Worm (Caenorhabditis elegans) whole organism, L2 larva: ENCODE data around the gene F10E9.5.

Experiments
- C34F6.9 ChIP-seq: fragments of 150-350 bp; optimal IDR thresholded peaks from 2 replicates; lab custom pipeline; 2014; ENCODE audit warnings: missing biosample characterization, missing genetic modification characterization
- F13H6.1 ChIP-seq: sonication (generic microtip); optimal IDR thresholded peaks from 2 replicates; lab custom pipeline; 2016; ENCODE audit warnings: missing genetic modification characterization, missing compliant biosample characterization
- R02D3.7 ChIP-seq: fragments of 150-350 bp; optimal IDR thresholded peaks from 2 replicates; lab custom pipeline; 2014; ENCODE audit warnings: missing biosample characterization, missing genetic modification characterization
- Y55F3AM.14 ChIP-seq: fragments of 200-800 bp; sonication (Bioruptor generic); optimal IDR thresholded peaks from 2 replicates; lab custom pipeline; 2018; ENCODE audit warnings: mild to moderate bottlenecking, missing genetic modification characterization, missing compliant biosample characterization
- ZK546.5 ChIP-seq: sonication (generic microtip); optimal IDR thresholded peaks from 2 replicates; lab custom pipeline; 2017; ENCODE audit warnings: missing biosample characterization, missing genetic modification characterization
- alr-1 ChIP-seq: fragments of 150-350 bp; optimal IDR thresholded peaks from 2 replicates; lab custom pipeline; 2014; ENCODE audit warnings: missing biosample characterization, missing genetic modification characterization
- aly-2 ChIP-seq: fragments of 150-350 bp; optimal IDR thresholded peaks from 2 replicates; lab custom pipeline; 2014; ENCODE audit warnings: missing biosample characterization, missing genetic modification characterization
- ama-1 ChIP-seq: fragments of 150-350 bp; optimal IDR thresholded peaks from 2 replicates; lab custom pipeline; 2018; ENCODE audit warnings: inconsistent platforms
- blmp-1 ChIP-seq: sonication (generic microtip); optimal IDR thresholded peaks from 2 replicates; lab custom pipeline; 2017; ENCODE audit warnings: missing genetic modification characterization, mild to moderate bottlenecking, missing compliant biosample characterization, antibody characterized with exemption, moderate library complexity; ENCODE audit not compliant: insufficient read depth
- ceh-16 ChIP-seq: fragments of 150-350 bp; optimal IDR thresholded peaks from 2 replicates; lab custom pipeline; 2014; ENCODE audit warnings: missing biosample characterization, missing genetic modification characterization
- ceh-82 ChIP-seq: fragments of 150-350 bp; optimal IDR thresholded peaks from 2 replicates; lab custom pipeline; 2014; ENCODE audit warnings: missing biosample characterization, missing genetic modification characterization
- crh-2 ChIP-seq: sonication (generic microtip); optimal IDR thresholded peaks from 2 replicates; lab custom pipeline; 2017; ENCODE audit warnings: missing biosample characterization, missing genetic modification characterization
- dmd-4 ChIP-seq: sonication (generic microtip); optimal IDR thresholded peaks from 2 replicates; lab custom pipeline; 2017; ENCODE audit warnings: missing biosample characterization, missing genetic modification characterization
- egl-27 ChIP-seq: sonication (generic microtip); optimal IDR thresholded peaks from 3 replicates; lab custom pipeline; 2017; ENCODE audit warnings: missing biosample characterization, missing genetic modification reagents, missing genetic modification characterization
- elt-1 ChIP-seq: fragments of 150-350 bp; optimal IDR thresholded peaks from 2 replicates; lab custom pipeline; 2014; ENCODE audit warnings: missing biosample characterization, missing genetic modification characterization
- elt-3 ChIP-seq: sonication (generic microtip); optimal IDR thresholded peaks from 2 replicates; lab custom pipeline; 2017; ENCODE audit warnings: missing biosample characterization, missing genetic modification characterization
- fos-1 ChIP-seq: fragments of 150-350 bp; optimal IDR thresholded peaks from 2 replicates; lab custom pipeline; 2014; ENCODE audit warnings: missing biosample characterization, missing genetic modification characterization
- gmeb-1 ChIP-seq: fragments of 150-350 bp; optimal IDR thresholded peaks from 2 replicates; lab custom pipeline; 2014; ENCODE audit warnings: missing biosample characterization, missing genetic modification characterization
- lin-11 ChIP-seq: fragments of 150-350 bp; sonication (generic microtip); optimal IDR thresholded peaks from 2 replicates; lab custom pipeline; 2014; ENCODE audit warnings: missing biosample characterization, missing genetic modification characterization, inconsistent platforms, mixed read lengths
- lin-13 ChIP-seq: fragments of 150-350 bp; optimal IDR thresholded peaks from 2 replicates; lab custom pipeline; 2014; ENCODE audit warnings: missing biosample characterization, missing genetic modification reagents, missing genetic modification characterization
- lsy-2 ChIP-seq, 2 experiments: fragments of 150-350 bp in 1 of 2; sonication (generic microtip) in 1 of 2; optimal IDR thresholded peaks; 2 replicates each; lab custom pipeline; 2014 to 2017; ENCODE audit warnings: missing biosample characterization in 2 of 2, missing genetic modification characterization in 2 of 2
- mab-5 ChIP-seq: fragments of 150-350 bp; optimal IDR thresholded peaks from 2 replicates; lab custom pipeline; 2014; ENCODE audit warnings: missing biosample characterization, missing genetic modification characterization
- mbf-1 ChIP-seq: sonication (generic microtip); optimal IDR thresholded peaks from 2 replicates; lab custom pipeline; 2017; ENCODE audit warnings: missing biosample characterization, missing genetic modification characterization
- mdl-1 ChIP-seq, 2 experiments: fragments of 150-350 bp in 1 of 2; sonication (generic microtip) in 1 of 2; optimal IDR thresholded peaks; 2 replicates each; lab custom pipeline; 2017; ENCODE audit warnings: missing biosample characterization in 2 of 2, missing genetic modification characterization in 2 of 2
- nhr-10 ChIP-seq: sonication (generic microtip); optimal IDR thresholded peaks from 2 replicates; lab custom pipeline; 2017; ENCODE audit warnings: missing biosample characterization, missing genetic modification characterization
- nhr-12 ChIP-seq: fragments of 150-350 bp; optimal IDR thresholded peaks from 2 replicates; lab custom pipeline; 2014; ENCODE audit warnings: missing biosample characterization, missing genetic modification characterization
- nhr-129 ChIP-seq: fragments of 150-350 bp; optimal IDR thresholded peaks from 2 replicates; lab custom pipeline; 2014; ENCODE audit warnings: missing biosample characterization, missing genetic modification characterization
- nhr-21 ChIP-seq: fragments of 150-350 bp; optimal IDR thresholded peaks from 2 replicates; lab custom pipeline; 2014; ENCODE audit warnings: missing biosample characterization, missing genetic modification characterization
- nhr-23 ChIP-seq: fragments of 150-350 bp; optimal IDR thresholded peaks from 2 replicates; lab custom pipeline; 2014; ENCODE audit warnings: missing biosample characterization, missing genetic modification reagents, missing genetic modification characterization
- nhr-237 ChIP-seq: fragments of 150-350 bp; optimal IDR thresholded peaks from 2 replicates; lab custom pipeline; 2014; ENCODE audit warnings: missing biosample characterization, missing genetic modification characterization
- nhr-25 ChIP-seq: fragments of 150-350 bp; sonication (generic microtip); optimal IDR thresholded peaks from 3 replicates; lab custom pipeline; 2014; ENCODE audit warnings: missing biosample characterization, missing genetic modification characterization
- nhr-6 ChIP-seq: fragments of 150-350 bp; optimal IDR thresholded peaks from 2 replicates; lab custom pipeline; 2014; ENCODE audit warnings: missing biosample characterization, missing genetic modification characterization
- nhr-77 ChIP-seq: fragments of 150-350 bp; optimal IDR thresholded peaks from 2 replicates; lab custom pipeline; 2014; ENCODE audit warnings: missing biosample characterization, missing genetic modification characterization
- peb-1 ChIP-seq: fragments of 150-350 bp; optimal IDR thresholded peaks from 2 replicates; lab custom pipeline; 2014; ENCODE audit warnings: missing biosample characterization, missing genetic modification characterization
- sem-4 ChIP-seq: fragments of 150-350 bp; optimal IDR thresholded peaks from 2 replicates; lab custom pipeline; 2014; ENCODE audit warnings: missing biosample characterization, missing genetic modification reagents, missing genetic modification characterization
- skn-1 ChIP-seq: sonication (generic microtip); optimal IDR thresholded peaks from 2 replicates; lab custom pipeline; 2017; ENCODE audit warnings: missing biosample characterization, missing genetic modification characterization
- sma-3 ChIP-seq: sonication (generic microtip); optimal IDR thresholded peaks from 2 replicates; lab custom pipeline; 2016; ENCODE audit warnings: missing genetic modification reagents, missing genetic modification characterization, missing compliant biosample characterization
- sma-9 ChIP-seq, 2 experiments: fragments of 150-350 bp in 1 of 2; sonication (generic microtip) in 1 of 2; optimal IDR thresholded peaks; 2 replicates each; lab custom pipeline; 2014 to 2016; ENCODE audit warnings: missing genetic modification characterization in 2 of 2, mild to moderate bottlenecking in 1 of 2, missing biosample characterization in 1 of 2, missing compliant biosample characterization in 1 of 2, missing genetic modification reagents in 1 of 2, moderate library complexity in 1 of 2
- snpc-4 ChIP-seq: fragments of 150-350 bp; optimal IDR thresholded peaks from 2 replicates; lab custom pipeline; 2014; ENCODE audit warnings: missing biosample characterization, missing genetic modification characterization
- unc-39 ChIP-seq: fragments of 150-350 bp; optimal IDR thresholded peaks from 2 replicates; lab custom pipeline; 2014; ENCODE audit warnings: missing biosample characterization, missing genetic modification characterization
- unc-55 ChIP-seq: fragments of 150-350 bp; sonication (generic microtip); optimal IDR thresholded peaks from 3 replicates; lab custom pipeline; 2014; ENCODE audit warnings: missing biosample characterization, missing genetic modification reagents, missing genetic modification characterization
- unc-62 ChIP-seq: fragments of 150-350 bp; optimal IDR thresholded peaks from 2 replicates; lab custom pipeline; 2014; ENCODE audit warnings: missing biosample characterization, missing genetic modification reagents, missing genetic modification characterization
- zag-1 ChIP-seq: fragments of 150-350 bp; optimal IDR thresholded peaks from 2 replicates; lab custom pipeline; 2014; ENCODE audit warnings: missing biosample characterization, missing genetic modification characterization
- ztf-1 ChIP-seq: fragments of 200-800 bp; sonication (Bioruptor generic); conservative IDR thresholded peaks from 2 replicates; pipeline ENCODE4 v1.3.6; 2022; ENCODE audit warnings: missing genetic modification characterization, missing compliant biosample characterization
- ztf-11 ChIP-seq: sonication (generic microtip); optimal IDR thresholded peaks from 2 replicates; lab custom pipeline; 2017; ENCODE audit warnings: missing biosample characterization, missing genetic modification characterization
- ztf-4 ChIP-seq: fragments of 150-350 bp; optimal IDR thresholded peaks from 2 replicates; lab custom pipeline; 2014; ENCODE audit warnings: missing biosample characterization, missing genetic modification characterization

The F10E9.5 gene

DNA sequence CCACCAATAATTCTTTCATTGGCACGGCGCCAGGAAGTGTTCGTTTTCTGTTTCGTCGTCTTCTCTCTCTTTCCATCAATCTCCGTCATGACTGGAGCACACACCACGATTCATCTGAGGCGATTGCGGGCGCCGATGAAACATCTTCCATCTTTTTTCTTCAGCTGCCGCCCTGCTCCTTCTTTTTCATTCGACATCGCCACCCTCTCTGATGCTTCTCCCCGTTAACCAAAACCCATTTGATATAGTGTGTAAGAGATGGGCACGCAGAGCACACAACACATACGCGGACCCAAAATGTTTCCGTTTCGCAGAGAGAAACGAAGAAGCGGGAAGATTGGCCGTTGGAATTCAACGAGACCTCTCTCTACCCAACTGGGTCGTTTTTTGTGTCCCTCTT lies 19.9 kb upstream of the F10E9.5 start:
- TF ChIP-seq crh-2 (tag; lab: Kevin White, UChicago): no peak
- TF ChIP-seq peb-1 (tag; lab: Kevin White, UChicago): no peak
- no peak for TF ChIP-seq elt-1 (tag; lab: Kevin White, UChicago)
- TF ChIP-seq unc-62 (GFP tag; lab: Kevin White, UChicago): peak; percentile 11
- no peak for TF ChIP-seq nhr-23 (tag; lab: Kevin White, UChicago)
- TF ChIP-seq nhr-77 (tag; lab: Kevin White, UChicago): no peak
- peak; percentile 36 for TF ChIP-seq Y55F3AM.14 (GFP tag; lab: Kevin White, UChicago)
- TF ChIP-seq nhr-21: no peak
- no peak for TF ChIP-seq sma-3 (GFP tag; lab: Kevin White, UChicago)
- no peak for TF ChIP-seq unc-39 (tag; lab: Kevin White, UChicago)
- no peak for TF ChIP-seq snpc-4 (tag; lab: Kevin White, UChicago)
- TF ChIP-seq F13H6.1 (tag; lab: Kevin White, UChicago): peak; percentile 61
- TF ChIP-seq egl-27: no peak
- peak; percentile 42 for TF ChIP-seq nhr-129
- TF ChIP-seq nhr-12: no peak
- TF ChIP-seq unc-55 (GFP tag; lab: Kevin White, UChicago): no peak
- TF ChIP-seq lin-13 (GFP tag; lab: Kevin White, UChicago): no peak
- no peak for TF ChIP-seq R02D3.7 (tag; lab: Kevin White, UChicago)
- TF ChIP-seq C34F6.9 (tag; lab: Kevin White, UChicago): peak; percentile 43
- no peak for TF ChIP-seq nhr-237
- peak in 1 of 2 experiments; percentile 14 for TF ChIP-seq mdl-1 (tag; optimal IDR thresholded peaks at IDR 0.05; lab: Kevin White, UChicago)
- no peak for TF ChIP-seq ztf-4
- TF ChIP-seq elt-3 (tag; lab: Kevin White, UChicago): no peak
- no peak for TF ChIP-seq mbf-1 (tag; lab: Kevin White, UChicago)
- TF ChIP-seq lin-11: no peak
- TF ChIP-seq ztf-1: no peak
- TF ChIP-seq aly-2: no peak
- TF ChIP-seq sma-9 (GFP tag; optimal IDR thresholded peaks at IDR 0.05; lab: Kevin White, UChicago): no peak
- TF ChIP-seq sma-9 (tag; optimal IDR thresholded peaks at IDR 0.05; lab: Kevin White, UChicago): no peak
- TF ChIP-seq nhr-10: no peak
- no peak for TF ChIP-seq ZK546.5 (tag; lab: Kevin White, UChicago)
- TF ChIP-seq fos-1 (tag; lab: Kevin White, UChicago): no peak
- peak; percentile 74 for TF ChIP-seq mab-5 (tag; lab: Kevin White, UChicago)
- no peak for TF ChIP-seq ama-1 (lab: Kevin White, UChicago)
- no peak for TF ChIP-seq blmp-1 (tag; lab: Kevin White, UChicago)
- peak; percentile 41 for TF ChIP-seq zag-1 (tag; lab: Kevin White, UChicago)
- TF ChIP-seq gmeb-1: no peak
- no peak for TF ChIP-seq nhr-25 (tag; lab: Kevin White, UChicago)
- TF ChIP-seq lsy-2 (tag; optimal IDR thresholded peaks at IDR 0.05; lab: Kevin White, UChicago): peak in 1 of 2 experiments; percentile 49
- TF ChIP-seq ztf-11 (tag; lab: Kevin White, UChicago): no peak
- TF ChIP-seq ceh-16 (tag; lab: Kevin White, UChicago): no peak
- no peak for TF ChIP-seq sem-4 (tag; lab: Kevin White, UChicago)
- no peak for TF ChIP-seq skn-1
- no peak for TF ChIP-seq ceh-82 (tag; lab: Kevin White, UChicago)
- no peak for TF ChIP-seq nhr-6 (tag; lab: Kevin White, UChicago)
- TF ChIP-seq dmd-4: no peak

DNA sequence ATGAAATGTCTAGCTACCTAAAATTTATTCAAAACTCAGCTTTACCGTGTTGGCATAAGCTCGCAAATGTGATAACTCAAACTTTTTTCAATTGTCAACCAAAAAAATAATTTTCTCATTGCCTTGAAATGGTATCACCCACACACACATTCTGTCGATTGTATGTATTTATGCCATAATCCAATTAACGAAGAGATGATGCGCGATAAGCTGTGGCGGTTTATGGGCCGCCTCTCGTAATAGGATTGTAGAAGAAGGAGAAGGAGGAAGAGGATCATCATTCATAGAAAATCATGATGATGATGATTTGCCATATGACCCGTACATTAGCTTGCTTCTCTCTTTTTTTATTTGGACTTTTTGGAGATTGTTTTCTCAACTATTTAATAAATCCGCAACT lies 18.2 kb upstream of the F10E9.5 start:
- TF ChIP-seq unc-55 (GFP tag; lab: Kevin White, UChicago): no peak
- no peak for TF ChIP-seq C34F6.9 (tag; lab: Kevin White, UChicago)
- no peak for TF ChIP-seq alr-1 (tag; lab: Kevin White, UChicago)
- TF ChIP-seq F13H6.1 (tag; lab: Kevin White, UChicago): no peak
- TF ChIP-seq ama-1 (lab: Kevin White, UChicago): no peak
- no peak for TF ChIP-seq nhr-6 (tag; lab: Kevin White, UChicago)
- no peak for TF ChIP-seq unc-39 (tag; lab: Kevin White, UChicago)
- TF ChIP-seq unc-62 (GFP tag; lab: Kevin White, UChicago): no peak
- no peak for TF ChIP-seq fos-1 (tag; lab: Kevin White, UChicago)
- TF ChIP-seq elt-1 (tag; lab: Kevin White, UChicago): no peak
- TF ChIP-seq dmd-4: no peak
- TF ChIP-seq Y55F3AM.14 (GFP tag; lab: Kevin White, UChicago): no peak
